Worm (Caenorhabditis elegans): ENCODE results near the gene col-38.

DNA sequence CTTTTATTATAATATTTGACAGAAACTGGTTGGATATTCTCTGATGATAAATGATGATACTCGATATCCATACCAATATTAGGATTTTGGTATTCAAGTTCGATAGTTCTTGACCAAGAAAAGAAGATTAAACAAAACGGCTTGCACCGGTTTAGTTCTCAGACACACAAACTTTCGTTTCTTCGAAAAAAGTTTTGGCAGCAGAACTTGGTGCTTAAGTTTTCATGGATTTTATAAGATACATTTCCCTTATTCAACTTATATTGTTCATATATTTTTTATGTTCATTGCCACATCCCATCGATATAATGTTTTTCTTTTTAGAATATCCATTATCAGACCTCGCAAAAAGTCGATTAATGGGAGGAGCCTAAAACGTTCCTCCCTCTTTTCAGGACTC, 21.8 kb upstream of the col-38 start, which contains the start of gene aptf-4:
- TF ChIP-seq dao-5 (tag; optimal IDR thresholded peaks at IDR 0.05) (no peak), him-1 (tag; optimal IDR thresholded peaks at IDR 0.05) (no peak)
